Worm (Caenorhabditis elegans): ENCODE measurements around the gene K08F9.3.
A peak's percentile ranks its signal among the peaks of the same experiment; 100 is the strongest.

DNA sequence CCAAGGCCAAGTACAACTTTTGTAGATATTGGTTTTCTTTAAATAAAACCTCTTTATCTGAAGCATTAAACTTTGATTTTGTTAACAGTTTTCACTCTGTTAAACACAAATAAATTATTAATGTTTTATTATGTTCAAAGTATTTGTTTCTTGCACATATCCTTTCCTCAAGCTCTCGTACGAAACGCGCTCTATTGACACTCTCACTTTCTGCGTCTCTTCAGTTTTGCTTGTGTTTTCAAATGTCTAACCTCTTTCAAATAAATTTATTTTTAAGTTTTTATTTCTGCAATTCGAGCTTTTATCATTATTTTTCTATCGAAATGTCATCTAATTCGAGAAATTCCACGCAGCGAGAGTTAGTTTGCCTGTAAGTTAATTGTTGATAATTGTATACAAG, 3.5 kb downstream of the K08F9.3 start, which contains the start of gene K08F9.4:
- no peak for TF ChIP-seq nhr-28 (tag; optimal IDR thresholded peaks at IDR 0.05)
- no peak for TF ChIP-seq ceh-83 (GFP tag; optimal IDR thresholded peaks at IDR 0.05)
- TF ChIP-seq nhr-12 (tag; optimal IDR thresholded peaks at IDR 0.05): no peak
- no peak for TF ChIP-seq lin-13 (tag; optimal IDR thresholded peaks at IDR 0.05)
- TF ChIP-seq nhr-76 (tag; optimal IDR thresholded peaks at IDR 0.05): no peak
- peak; percentile 55 for TF ChIP-seq lsy-2 (tag; optimal IDR thresholded peaks at IDR 0.05)
- no peak for TF ChIP-seq unc-62 (GFP tag; optimal IDR thresholded peaks at IDR 0.05)
- TF ChIP-seq ztf-11 (tag; optimal IDR thresholded peaks at IDR 0.05): no peak
